Fruit fly (Drosophila melanogaster): Measurements from ENCODE around the gene CG13995.

The CG13995 gene

DNA sequence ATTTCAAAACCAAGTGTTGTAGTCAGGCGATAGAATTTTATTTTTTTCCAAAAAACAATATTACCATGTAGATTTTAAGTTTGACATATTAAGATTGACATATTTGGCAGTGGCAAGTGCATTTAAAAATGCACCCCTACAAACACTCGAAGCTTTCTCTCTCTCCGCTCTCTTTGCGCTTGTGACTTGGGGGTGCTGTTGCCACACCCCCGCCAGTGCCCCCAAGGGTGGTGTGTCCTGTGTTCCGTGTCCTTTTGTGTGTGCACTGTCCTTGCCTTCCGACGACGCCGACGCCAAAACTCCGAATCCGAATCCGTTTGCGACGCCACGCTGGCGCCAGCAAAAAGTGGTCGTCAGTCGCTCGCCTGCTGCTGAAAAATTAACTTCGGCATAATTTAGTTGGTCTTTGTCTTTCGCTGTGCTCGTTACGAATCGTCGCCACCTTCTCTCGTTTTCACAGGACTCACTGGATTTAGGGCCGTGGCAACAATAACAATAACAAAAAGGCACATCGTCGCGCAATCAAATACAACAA, 55.3 kb downstream of the CG13995 start:
- TF ChIP-seq CG5204 (GFP tag; optimal IDR thresholded peaks at IDR 0.05), result no peak
- no peak for TF ChIP-seq Hr96 (GFP tag; optimal IDR thresholded peaks at IDR 0.05)
- TF ChIP-seq cnc (optimal IDR thresholded peaks at IDR 0.05), result no peak
- no peak for TF ChIP-seq Clk (GFP tag; optimal IDR thresholded peaks at IDR 0.05)
- TF ChIP-seq tj (GFP tag; optimal IDR thresholded peaks at IDR 0.05), result no peak
- no peak for TF ChIP-seq cic (GFP tag; optimal IDR thresholded peaks at IDR 0.05)
- TF ChIP-seq pad (GFP tag; optimal IDR thresholded peaks at IDR 0.05), result no peak
- no peak for TF ChIP-seq kay (GFP tag; ENCODE audit: borderline replicate concordance)
- no peak for TF ChIP-seq CG33017 (tag; optimal IDR thresholded peaks at IDR 0.05)
- no peak for TF ChIP-seq CG14711 (tag; optimal IDR thresholded peaks at IDR 0.05)
- no peak for TF ChIP-seq CG12768 (GFP tag; optimal IDR thresholded peaks at IDR 0.05)
- TF ChIP-seq CG7101 (tag; optimal IDR thresholded peaks at IDR 0.05), result no peak
- TF ChIP-seq bab1 (GFP tag; optimal IDR thresholded peaks at IDR 0.05), result no peak
- no peak for TF ChIP-seq CG11617 (GFP tag; optimal IDR thresholded peaks at IDR 0.05)
- TF ChIP-seq ovo (GFP tag; optimal IDR thresholded peaks at IDR 0.05), result no peak
- no peak for TF ChIP-seq CG7045 (GFP tag; optimal IDR thresholded peaks at IDR 0.05)
- no peak for TF ChIP-seq Crg-1 (GFP tag; optimal IDR thresholded peaks at IDR 0.05)
- no peak for TF ChIP-seq CG1620 (GFP tag; optimal IDR thresholded peaks at IDR 0.05)
- no peak for TF ChIP-seq toe (GFP tag; optimal IDR thresholded peaks at IDR 0.05)

All from whole organism, adult.